Worm (Caenorhabditis elegans) whole organism, L4/young adult: ENCODE measurements around the gene ZK105.8.
"Not testable (repeated sequence)": the region's sequence is repeated elsewhere in the genome, so short reads cannot be mapped to it uniquely, and the experiment has no call there.

Experiments
- W03F9.2 ChIP-seq: fragments of 150-350 bp; optimal IDR thresholded peaks from 2 replicates; lab custom pipeline; 2014; ENCODE audit warnings: missing biosample characterization, missing genetic modification characterization
- dao-5 ChIP-seq: sonication (generic microtip); optimal IDR thresholded peaks from 2 replicates; lab custom pipeline; 2016; ENCODE audit warnings: missing genotype, missing genetic modification characterization, moderate library complexity, missing compliant biosample characterization
- him-1 ChIP-seq: sonication (generic microtip); optimal IDR thresholded peaks from 2 replicates; lab custom pipeline; 2016; ENCODE audit warnings: missing genotype, missing genetic modification reagents, missing genetic modification characterization, missing compliant biosample characterization

Gene ZK105.8

ce11 chrV:7723967-7724544 lies at the start of gene ZK105.8, which contains the start of gene ZK105.6:
Gene ZK105.8 (plus strand): TSS chrV:7724494.
Gene ZK105.6 (minus strand): TSS chrV:7724067.
- TF ChIP-seq W03F9.2 (tag; lab: Kevin White, UChicago), result no peak
- no peak for TF ChIP-seq dao-5 (tag; lab: Kevin White, UChicago)
- no peak for TF ChIP-seq him-1 (tag; lab: Kevin White, UChicago)

- no peak for TF ChIP-seq dao-5 (tag; lab: Kevin White, UChicago)
- no peak for TF ChIP-seq him-1 (tag; lab: Kevin White, UChicago)
- no peak for TF ChIP-seq W03F9.2 (tag; lab: Kevin White, UChicago)
Measured at ce11 chrV:7675904-7676303, 48.4 kb upstream of the ZK105.8 start, which contains the start of gene C12D5.3. Gene C12D5.3 (plus strand): TSS chrV:7676204.

DNA sequence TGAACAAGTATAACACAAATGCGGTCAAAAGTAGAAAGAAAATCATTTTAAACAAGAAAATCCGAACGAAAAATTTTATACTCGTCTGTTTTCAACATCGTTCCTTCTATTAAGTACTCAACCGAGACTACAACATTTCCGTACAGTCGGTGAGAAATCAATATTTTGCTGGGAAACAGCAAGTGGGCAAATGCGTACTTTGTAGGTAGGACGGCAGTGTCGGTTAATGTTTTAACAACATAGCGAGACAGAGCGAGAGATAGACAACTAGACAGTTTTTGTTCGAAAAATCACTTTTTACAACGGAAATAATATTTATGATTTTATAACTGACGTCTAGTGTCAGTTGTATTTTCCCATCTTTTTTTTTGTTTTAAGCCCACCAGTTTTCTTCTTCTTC lies 42.9 kb upstream of the ZK105.8 start, which contains the start of gene cyp-33A1:
Gene cyp-33A1 (minus strand): TSS at position 72 of the 400 bp plus-strand sequence.
- TF ChIP-seq him-1 (tag; lab: Kevin White, UChicago) (no peak), dao-5 (tag; lab: Kevin White, UChicago) (no peak), W03F9.2 (tag; lab: Kevin White, UChicago) (no peak)

- TF ChIP-seq him-1 (tag; lab: Kevin White, UChicago), result no peak
- no peak for TF ChIP-seq dao-5 (tag; lab: Kevin White, UChicago)
- TF ChIP-seq W03F9.2 (tag; lab: Kevin White, UChicago), result no peak
Measured at ce11 chrV:7683907-7684655, 40.2 kb upstream of the ZK105.8 start, which contains the start of gene sre-11. Gene sre-11 (minus strand): TSS chrV:7683957.

DNA sequence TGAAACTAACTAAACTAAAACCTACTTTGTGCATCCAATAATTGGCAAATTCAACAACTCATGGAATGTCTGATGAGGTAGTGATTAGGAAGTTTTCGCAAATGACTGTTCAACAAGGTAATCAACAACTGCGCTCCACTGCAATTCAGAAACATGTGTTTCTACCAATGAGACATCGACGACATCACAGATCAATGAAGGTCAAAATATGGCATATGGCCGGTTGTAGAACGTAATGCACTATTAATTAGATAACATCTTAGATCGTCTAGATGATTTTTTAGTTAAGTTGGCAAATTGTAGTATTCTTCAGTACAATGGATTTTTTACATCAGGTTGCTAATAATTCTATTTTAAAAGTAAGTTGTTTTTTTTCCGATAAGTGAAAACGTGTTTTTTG lies 38.1 kb upstream of the ZK105.8 start, which contains the start of the genes nhr-94 and nhr-152:
Gene nhr-94 (minus strand): TSS at position 147 of the 400 bp plus-strand sequence.
Gene nhr-152 (plus strand): TSS at position 162 of the 400 bp plus-strand sequence.
- no peak for TF ChIP-seq dao-5 (tag; lab: Kevin White, UChicago)
- no peak for TF ChIP-seq him-1 (tag; lab: Kevin White, UChicago)
- no peak for TF ChIP-seq W03F9.2 (tag; lab: Kevin White, UChicago)

- no peak for TF ChIP-seq him-1 (tag; lab: Kevin White, UChicago)
- TF ChIP-seq W03F9.2 (tag; lab: Kevin White, UChicago), result no peak
- no peak for TF ChIP-seq dao-5 (tag; lab: Kevin White, UChicago)
Measured at ce11 chrV:7689888-7690287, 34.4 kb upstream of the ZK105.8 start, which contains the start of gene C12D5.9. Gene C12D5.9 (minus strand): TSS chrV:7689988.

ce11 chrV:7690637-7691036 lies 33.7 kb upstream of the ZK105.8 start:
- TF ChIP-seq W03F9.2 (tag; lab: Kevin White, UChicago), result no peak

- TF ChIP-seq W03F9.2 (tag; lab: Kevin White, UChicago) (no peak), dao-5 (tag; lab: Kevin White, UChicago) (no peak), him-1 (tag; lab: Kevin White, UChicago) (no peak)
Measured at ce11 chrV:7693394-7693793, 30.9 kb upstream of the ZK105.8 start, which contains the start of gene C12D5.10. Gene C12D5.10 (minus strand): TSS chrV:7693494.

ce11 chrV:7696842-7697241 lies 27.5 kb upstream of the ZK105.8 start, which contains the start of gene ZK105.3:
Gene ZK105.3 (plus strand): TSS chrV:7697142.
- TF ChIP-seq W03F9.2 (tag; lab: Kevin White, UChicago), result no peak
- no peak for TF ChIP-seq dao-5 (tag; lab: Kevin White, UChicago)
- no peak for TF ChIP-seq him-1 (tag; lab: Kevin White, UChicago)

DNA sequence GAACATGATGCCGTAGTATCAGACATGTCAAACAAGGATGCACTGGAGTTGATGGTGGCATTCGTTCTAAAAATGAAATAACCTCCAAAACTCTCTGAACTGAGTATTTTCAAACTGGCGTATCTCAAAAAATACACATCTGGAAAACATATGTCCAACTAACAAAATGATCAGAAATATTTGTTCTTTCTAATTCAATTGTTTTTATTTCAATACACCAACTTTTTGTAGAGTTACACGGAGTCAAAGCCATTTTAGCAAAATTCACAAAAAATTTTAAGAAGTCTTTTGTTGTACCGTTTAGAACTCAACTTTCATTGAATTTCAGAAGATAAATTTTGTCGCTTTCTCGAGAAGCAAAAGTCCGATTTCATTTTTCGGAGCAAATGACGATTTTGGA lies 20.8 kb upstream of the ZK105.8 start, which contains the start of gene srsx-40:
Gene srsx-40 (minus strand): TSS at position 101 of the 400 bp plus-strand sequence.
- not testable (repeated sequence) for TF ChIP-seq W03F9.2, dao-5, him-1 (tag; lab: Kevin White, UChicago)

DNA sequence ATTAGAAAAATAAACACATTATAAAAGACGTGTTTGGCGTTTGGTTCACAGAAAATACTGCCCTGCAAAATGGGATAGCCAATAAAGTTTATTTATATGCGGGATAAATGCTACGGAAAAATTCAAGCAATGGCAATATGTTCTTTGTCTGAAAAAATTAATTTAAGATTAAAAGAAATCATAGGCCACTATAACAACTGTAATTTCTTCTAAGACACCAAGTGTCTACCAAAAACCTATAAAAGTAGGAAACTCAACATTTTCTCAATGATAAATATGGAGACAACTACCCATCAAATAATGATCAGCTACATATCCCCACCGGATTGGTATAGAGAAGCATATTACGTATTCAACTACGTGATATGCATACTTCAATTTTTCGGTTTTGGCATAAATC lies 19.0 kb upstream of the ZK105.8 start, which contains the start of gene srw-3:
Gene srw-3 (plus strand): TSS at position 301 of the 400 bp plus-strand sequence.
- TF ChIP-seq him-1 (tag; lab: Kevin White, UChicago) (no peak), dao-5 (tag; lab: Kevin White, UChicago) (no peak), W03F9.2 (tag; lab: Kevin White, UChicago) (no peak)

DNA sequence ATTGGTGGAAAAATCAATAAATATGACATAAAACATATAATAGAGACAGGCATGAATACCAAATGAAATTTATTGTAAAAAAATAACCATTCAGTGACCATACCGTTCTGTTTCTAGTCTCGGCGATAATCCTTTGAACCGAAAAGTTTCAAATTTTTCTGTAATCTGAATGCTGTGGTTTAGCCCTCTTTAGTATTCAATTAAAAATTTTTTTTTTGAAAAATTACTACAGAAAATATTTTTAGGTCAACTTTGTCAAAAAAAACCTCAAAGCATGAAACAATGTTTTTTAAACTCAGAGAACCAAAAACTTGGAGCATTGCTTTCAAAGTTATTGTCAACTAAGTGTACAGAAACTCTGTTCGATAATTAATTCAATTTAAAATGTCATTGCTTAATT lies 15.8 kb upstream of the ZK105.8 start, which contains the start of gene ZK105.11:
Gene ZK105.11 (minus strand): TSS at position 101 of the 400 bp plus-strand sequence.
- TF ChIP-seq dao-5 (tag; lab: Kevin White, UChicago), result no peak
- no peak for TF ChIP-seq him-1 (tag; lab: Kevin White, UChicago)
- TF ChIP-seq W03F9.2 (tag; lab: Kevin White, UChicago), result no peak

ce11 chrV:7713072-7713471 lies 11.2 kb upstream of the ZK105.8 start, which contains the start of gene ZK105.13:
Gene ZK105.13 (minus strand): TSS chrV:7713172.
- TF ChIP-seq dao-5 (tag; lab: Kevin White, UChicago) (no peak), him-1 (tag; lab: Kevin White, UChicago) (no peak), W03F9.2 (tag; lab: Kevin White, UChicago) (no peak)
